Fruit fly (Drosophila melanogaster) whole organism, pupa: ENCODE data around the gene CG14439.
A peak's percentile ranks its signal among the peaks of the same experiment; 100 is the strongest.

Source experiments
- CG12605 ChIP-seq: fragments of 200-800 bp; sonication (Bioruptor generic); IDR thresholded peaks from 2 replicates; pipeline ENCODE4 v1.3.6; 2022; ENCODE audit warnings: missing biosample characterization, missing genetic modification characterization
- CG13204 ChIP-seq: fragments of 200-800 bp; sonication (Bioruptor generic); optimal IDR thresholded peaks from 2 replicates; lab custom pipeline; 2018; ENCODE audit warnings: missing biosample characterization, mild to moderate bottlenecking, missing genetic modification characterization, moderate library complexity
- CG17806 ChIP-seq: fragments of 200-800 bp; sonication (Bioruptor generic); optimal IDR thresholded peaks from 2 replicates; lab custom pipeline; 2018; ENCODE audit warnings: missing biosample characterization, mild to moderate bottlenecking, missing genetic modification characterization, moderate library complexity
- CG34367 ChIP-seq: fragments of 200-800 bp; sonication (Bioruptor generic); optimal IDR thresholded peaks from 2 replicates; lab custom pipeline; 2018; ENCODE audit warnings: missing biosample characterization, mild to moderate bottlenecking, missing genetic modification characterization
- CG4496 ChIP-seq: fragments of 200-800 bp; sonication (Bioruptor generic); IDR thresholded peaks from 3 replicates; pipeline ENCODE4 v1.3.6; 2022; ENCODE audit warnings: missing biosample characterization, missing genetic modification characterization
- CG8159 ChIP-seq: fragments of 200-800 bp; sonication (Bioruptor generic); optimal IDR thresholded peaks from 3 replicates; lab custom pipeline; 2018; ENCODE audit warnings: missing biosample characterization, mild to moderate bottlenecking, missing genetic modification characterization, moderate library complexity
- EcR ChIP-seq: fragments of 200-800 bp; sonication (Bioruptor generic); optimal IDR thresholded peaks from 3 replicates; lab custom pipeline; 2019; ENCODE audit warnings: missing biosample characterization, missing genetic modification characterization, mild to moderate bottlenecking, moderate library complexity, missing genetic modification reagents
- Ets98B ChIP-seq: fragments of 200-800 bp; sonication (Bioruptor generic); IDR thresholded peaks from 2 replicates; pipeline ENCODE4 v1.3.6; 2022; ENCODE audit warnings: missing biosample characterization, missing genetic modification characterization
- Pif1B ChIP-seq: fragments of 200-800 bp; sonication (Bioruptor generic); optimal IDR thresholded peaks from 3 replicates; lab custom pipeline; 2016; ENCODE audit warnings: missing biosample characterization, missing genetic modification characterization
- Snoo ChIP-seq: fragments of 200-800 bp; sonication (Bioruptor generic); optimal IDR thresholded peaks from 3 replicates; lab custom pipeline; 2017; ENCODE audit warnings: missing biosample characterization, mild to moderate bottlenecking, missing genetic modification characterization, inconsistent platforms
- gl ChIP-seq: fragments of 200-800 bp; sonication (Bioruptor generic); optimal IDR thresholded peaks from 2 replicates; lab custom pipeline; 2018; ENCODE audit warnings: missing biosample characterization, mild to moderate bottlenecking, missing genetic modification characterization

DNA sequence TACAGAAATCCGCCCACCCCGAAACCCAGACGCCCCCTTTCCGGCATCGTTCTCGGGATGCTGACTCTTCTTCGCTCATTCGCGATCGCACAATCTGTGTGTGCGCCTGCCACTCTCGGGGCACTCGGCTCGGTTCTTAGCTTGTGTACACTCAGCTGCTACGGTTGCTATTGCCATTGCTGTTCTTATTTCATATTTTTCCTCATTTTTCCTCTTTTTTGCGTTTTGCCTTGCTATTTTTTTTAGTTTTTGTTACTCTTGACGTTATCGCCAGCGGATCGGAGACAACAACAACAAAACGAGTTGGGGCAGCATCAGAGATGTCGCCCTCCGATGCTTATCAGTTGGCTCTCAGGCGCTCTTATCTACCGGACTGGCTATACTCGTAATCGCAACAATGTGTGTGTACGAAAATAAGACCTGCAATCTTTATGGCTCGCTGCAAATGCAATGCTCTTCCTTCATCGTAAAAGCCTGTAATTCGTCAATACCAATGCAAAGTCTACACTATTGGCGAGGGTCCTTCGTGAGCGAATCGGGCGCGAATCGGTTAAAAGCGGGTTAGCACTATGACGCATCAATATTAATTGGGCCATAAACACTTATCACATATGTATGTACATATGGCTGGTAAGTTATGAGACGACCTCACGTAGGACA, 16.6 kb upstream of the CG14439 start:
- TF ChIP-seq CG17806 (tag; lab: Kevin White, UChicago) (peak; percentile 52), Pif1B (GFP tag; lab: Kevin White, UChicago) (peak; percentile 42), CG8159 (peak; percentile 57), CG13204 (GFP tag; lab: Kevin White, UChicago) (peak; percentile 70), EcR (GFP tag; lab: Kevin White, UChicago) (no peak), CG4496 (GFP tag; lab: Robert Waterston, UW) (peak; percentile 88), Ets98B (GFP tag; lab: Robert Waterston, UW) (peak; percentile 81), CG34367 (tag; lab: Kevin White, UChicago) (peak; percentile 42), gl (tag; lab: Kevin White, UChicago) (peak; percentile 78), Snoo (tag; lab: Kevin White, UChicago) (no peak), CG12605 (GFP tag; lab: Robert Waterston, UW) (peak; percentile 91)
